Worm (Caenorhabditis elegans) whole organism, midembryonic: Measurements from ENCODE around the gene nhr-34.

ENCODE experiments used
- T22C8.4 ChIP-seq: fragments of 200-800 bp; sonication (Bioruptor generic); IDR thresholded peaks from 2 replicates; pipeline ENCODE4 v1.3.6; 2022; ENCODE audit warnings: missing genetic modification characterization, missing compliant biosample characterization
- cog-1 ChIP-seq: sonication (generic microtip); optimal IDR thresholded peaks from 2 replicates; lab custom pipeline; 2016; ENCODE audit warnings: missing genetic modification characterization, missing compliant biosample characterization
- flt-1 ChIP-seq: fragments of 200-800 bp; sonication (Bioruptor generic); IDR thresholded peaks from 2 replicates; pipeline ENCODE4 v1.3.6; 2022; ENCODE audit warnings: missing genetic modification characterization, missing compliant biosample characterization
- klf-2 ChIP-seq: fragments of 200-800 bp; sonication (Bioruptor generic); conservative IDR thresholded peaks from 2 replicates; pipeline ENCODE4 v1.3.6; 2022; ENCODE audit warnings: missing genetic modification reagents, missing genetic modification characterization, missing compliant biosample characterization
- med-1 ChIP-seq: sonication (generic microtip); optimal IDR thresholded peaks from 2 replicates; lab custom pipeline; 2017; ENCODE audit warnings: missing genetic modification characterization, mild to moderate bottlenecking, missing compliant biosample characterization, antibody characterized with exemption, missing genetic modification reagents; ENCODE audit not compliant: insufficient read depth
- ref-1 ChIP-seq: fragments of 200-800 bp; sonication (Bioruptor generic); conservative IDR thresholded peaks from 2 replicates; pipeline ENCODE4 v1.3.6; 2022; ENCODE audit warnings: missing genetic modification reagents, missing genetic modification characterization, missing compliant biosample characterization
- tab-1 ChIP-seq: fragments of 200-800 bp; sonication (Bioruptor generic); IDR thresholded peaks from 2 replicates; pipeline ENCODE4 v1.3.6; 2022; ENCODE audit warnings: missing genetic modification characterization, missing compliant biosample characterization
- ztf-23 ChIP-seq: fragments of 200-800 bp; sonication (Bioruptor generic); IDR thresholded peaks from 2 replicates; pipeline ENCODE4 v1.3.6; 2022; ENCODE audit warnings: missing genetic modification reagents, missing genetic modification characterization, missing compliant biosample characterization
- ztf-29 ChIP-seq: fragments of 200-800 bp; sonication (Bioruptor generic); IDR thresholded peaks from 2 replicates; pipeline ENCODE4 v1.3.6; 2022; ENCODE audit warnings: missing genetic modification reagents, missing genetic modification characterization, missing compliant biosample characterization

nhr-34 gene

DNA sequence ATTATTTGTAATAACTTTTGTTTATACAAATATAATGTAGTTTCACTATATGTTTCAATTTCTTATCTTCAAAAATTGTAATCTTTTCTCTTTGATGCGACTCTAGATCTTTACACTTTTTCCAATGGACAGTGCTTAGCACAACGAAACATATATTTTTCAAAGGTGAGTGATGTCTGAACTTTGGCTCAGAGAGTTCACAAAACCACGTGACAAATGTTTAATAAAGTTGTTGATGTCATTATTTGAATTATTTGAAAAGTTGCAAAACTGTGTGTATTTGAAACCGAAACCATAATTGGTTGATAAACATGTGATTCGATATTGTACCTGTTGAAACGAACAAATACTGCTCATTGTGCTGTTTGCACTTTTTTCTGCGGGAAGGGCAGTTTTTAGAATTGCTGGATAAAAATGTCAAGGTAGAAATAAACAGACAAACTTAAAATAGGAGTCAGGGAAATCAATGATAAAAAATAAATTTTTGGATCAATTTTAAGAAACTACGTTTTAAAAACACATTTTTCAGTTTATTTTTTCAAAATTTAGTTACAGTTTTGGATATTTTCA lies 7.3 kb downstream of the nhr-34 start:
- TF ChIP-seq T22C8.4 (GFP tag; lab: Robert Waterston, UW), result no peak

DNA sequence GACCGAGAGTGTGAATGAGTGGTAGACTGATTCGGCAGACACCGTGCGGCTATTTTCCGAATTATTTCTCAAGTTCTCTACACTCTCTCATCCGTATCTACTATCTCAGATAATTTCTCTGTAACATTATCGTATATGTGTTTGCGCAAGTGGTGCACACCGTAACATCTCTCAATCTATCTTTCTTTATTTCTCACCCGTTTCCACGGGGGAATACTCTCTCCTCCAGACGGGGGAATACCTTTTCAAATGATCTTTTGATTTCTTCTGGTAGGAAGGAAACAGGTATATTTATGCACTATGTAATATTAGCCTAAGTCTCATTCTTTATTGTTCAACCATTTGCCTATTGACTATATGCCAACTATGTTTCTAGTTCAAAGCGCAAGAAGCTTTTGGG lies 8.4 kb downstream of the nhr-34 start:
- TF ChIP-seq ztf-29 (GFP tag; lab: Robert Waterston, UW) (no peak), flt-1 (GFP tag; lab: Robert Waterston, UW) (no peak), ref-1 (GFP tag; lab: Robert Waterston, UW) (no peak), klf-2 (no peak), cog-1 (peak; percentile 17)

DNA sequence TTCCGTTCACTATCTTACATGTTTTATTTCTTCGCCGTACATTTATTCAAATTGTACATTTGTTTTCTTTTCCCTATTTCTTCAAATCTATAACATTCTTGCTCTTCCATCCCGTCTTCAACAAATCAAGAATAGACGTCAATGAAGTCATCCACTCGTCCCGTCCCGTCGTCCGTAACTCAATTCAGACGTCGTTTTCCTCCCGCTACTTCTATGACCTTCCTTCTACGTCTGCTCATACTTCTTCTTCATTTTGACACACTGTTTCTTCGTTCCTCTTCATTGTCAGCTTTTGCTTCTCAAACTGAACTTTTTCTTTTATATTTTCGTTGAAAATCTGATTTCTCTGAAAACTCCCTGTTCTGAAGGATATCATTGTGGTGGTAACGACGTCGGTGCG lies 15.5 kb downstream of the nhr-34 start:
- TF ChIP-seq tab-1 (no peak), cog-1 (no peak), ztf-29 (GFP tag; lab: Robert Waterston, UW) (no peak), med-1 (GFP tag; lab: Kevin White, UChicago) (no peak), klf-2 (no peak), flt-1 (GFP tag; lab: Robert Waterston, UW) (no peak), ztf-23 (no peak), T22C8.4 (GFP tag; lab: Robert Waterston, UW) (no peak), ref-1 (GFP tag; lab: Robert Waterston, UW) (no peak)

DNA sequence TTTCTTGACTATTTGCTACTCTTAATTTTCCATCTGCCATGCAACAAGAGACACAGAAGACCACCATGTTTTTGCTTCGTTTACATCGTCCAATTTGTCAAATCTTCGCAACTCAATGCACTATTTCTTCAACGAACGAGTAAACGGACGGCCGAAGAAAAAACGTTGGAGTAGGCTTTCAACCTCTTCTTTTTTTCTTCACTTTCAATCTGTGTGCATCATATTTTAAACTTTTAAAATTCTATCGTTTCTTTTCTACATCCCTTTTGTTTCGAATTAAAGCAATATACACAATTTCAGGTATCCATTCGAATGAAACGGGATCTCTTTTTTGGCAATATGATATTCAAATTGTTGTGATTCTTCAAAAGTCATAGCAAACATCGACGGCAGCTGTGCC lies 17.7 kb downstream of the nhr-34 start, which contains the start of gene acc-1:
acc-1 (plus strand) TSS at position 301 of the 400 bp plus-strand sequence.
- TF ChIP-seq ztf-23, result no peak
- no peak for TF ChIP-seq ztf-29 (GFP tag; lab: Robert Waterston, UW)
- no peak for TF ChIP-seq T22C8.4 (GFP tag; lab: Robert Waterston, UW)
- TF ChIP-seq ref-1 (GFP tag; lab: Robert Waterston, UW), result no peak

DNA sequence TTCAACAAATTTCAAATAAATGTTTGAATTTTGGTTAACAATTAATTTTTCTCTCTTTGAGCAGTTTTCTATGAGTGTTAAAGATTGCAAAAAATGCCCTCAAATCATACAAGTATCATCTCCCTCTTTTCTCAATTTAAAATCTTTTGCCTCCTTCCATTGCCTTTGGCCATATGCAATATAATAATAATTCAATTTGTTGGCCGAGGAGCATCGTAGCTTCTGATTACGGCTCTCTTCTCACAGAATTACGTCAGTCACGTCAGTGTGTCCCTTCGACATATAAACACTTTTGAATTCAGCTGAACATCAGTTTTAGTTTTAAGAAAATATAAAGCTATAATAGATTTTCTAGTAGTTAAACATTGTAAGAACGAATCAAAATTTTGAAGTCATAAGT lies 19.9 kb downstream of the nhr-34 start:
- TF ChIP-seq med-1 (GFP tag; lab: Kevin White, UChicago) (no peak), tab-1 (no peak), flt-1 (GFP tag; lab: Robert Waterston, UW) (no peak), ztf-23 (no peak), T22C8.4 (GFP tag; lab: Robert Waterston, UW) (no peak), ref-1 (GFP tag; lab: Robert Waterston, UW) (no peak), cog-1 (no peak), klf-2 (no peak), ztf-29 (GFP tag; lab: Robert Waterston, UW) (no peak)

DNA sequence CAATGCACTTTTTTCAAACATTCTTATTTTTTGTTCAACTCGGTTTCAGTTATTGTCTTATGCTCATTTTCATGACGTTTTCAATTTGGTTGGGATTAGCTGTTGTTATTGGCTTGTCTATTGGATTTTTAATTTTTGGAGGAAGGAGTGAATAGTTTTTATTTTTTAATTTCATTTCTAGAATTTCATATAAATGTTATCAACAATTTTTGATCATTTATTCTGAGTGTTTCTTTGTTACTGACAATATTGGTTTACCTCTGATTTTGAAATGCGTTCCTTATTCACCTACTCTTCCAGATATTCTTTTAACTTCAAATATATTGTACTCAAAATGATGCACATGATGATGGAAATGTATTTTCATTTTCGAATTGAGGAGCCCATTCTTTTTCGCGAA lies 21.5 kb downstream of the nhr-34 start, which contains the start of gene F58G6.7:
F58G6.7 (plus strand) TSS at position 301 of the 400 bp plus-strand sequence.
- TF ChIP-seq med-1 (GFP tag; lab: Kevin White, UChicago) (no peak), klf-2 (no peak), ztf-29 (GFP tag; lab: Robert Waterston, UW) (no peak), flt-1 (GFP tag; lab: Robert Waterston, UW) (no peak), ref-1 (GFP tag; lab: Robert Waterston, UW) (no peak), T22C8.4 (GFP tag; lab: Robert Waterston, UW) (no peak), cog-1 (no peak), tab-1 (no peak), ztf-23 (no peak)

DNA sequence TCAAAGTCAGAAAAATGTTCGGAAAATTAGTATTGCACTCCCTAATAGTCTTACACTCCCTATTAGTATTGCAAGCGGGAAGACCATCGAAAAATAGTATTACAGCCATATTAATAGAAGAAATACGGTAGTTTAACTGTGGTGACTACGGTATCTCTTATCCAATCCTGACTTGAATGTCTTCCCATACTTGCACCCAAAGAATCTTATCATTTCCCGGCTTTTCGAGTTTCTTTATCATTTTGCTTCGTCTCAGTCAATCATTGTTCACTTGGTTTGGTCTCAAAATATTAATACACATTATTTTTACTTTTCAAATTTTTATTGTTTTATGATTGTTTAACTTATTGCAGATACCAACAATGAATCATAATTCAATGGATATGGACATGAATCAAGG lies 22.3 kb downstream of the nhr-34 start, which contains the start of gene F58G6.3:
F58G6.3 (plus strand) TSS at position 352 of the 400 bp plus-strand sequence.
- no peak for TF ChIP-seq ztf-29 (GFP tag; lab: Robert Waterston, UW)
- TF ChIP-seq T22C8.4 (GFP tag; lab: Robert Waterston, UW), result no peak
- no peak for TF ChIP-seq klf-2
- TF ChIP-seq cog-1, result no peak
- TF ChIP-seq med-1 (GFP tag; lab: Kevin White, UChicago), result no peak
- no peak for TF ChIP-seq ztf-23
- no peak for TF ChIP-seq flt-1 (GFP tag; lab: Robert Waterston, UW)
- no peak for TF ChIP-seq tab-1
- TF ChIP-seq ref-1 (GFP tag; lab: Robert Waterston, UW), result no peak

DNA sequence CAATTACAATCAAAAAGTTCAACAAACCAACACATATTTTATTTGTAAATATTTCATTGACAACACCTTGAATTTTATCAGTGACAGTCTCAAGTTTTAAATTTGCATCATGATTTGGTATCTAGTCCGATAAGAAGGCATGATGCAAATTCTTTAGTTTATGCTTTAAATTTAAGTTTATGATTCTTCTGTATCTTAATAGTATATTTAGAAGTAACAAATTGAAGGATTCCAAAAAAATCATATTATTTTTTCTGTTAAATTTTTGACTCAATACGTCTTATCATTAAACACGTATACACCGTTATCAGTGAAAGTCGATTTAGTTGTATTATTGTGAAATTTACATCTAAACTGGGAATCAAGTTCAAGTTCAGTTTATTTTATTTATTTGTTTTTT lies 24.2 kb downstream of the nhr-34 start, which contains the start of gene chca-1:
chca-1 (plus strand) TSS at position 161 of the 400 bp plus-strand sequence.
- no peak for TF ChIP-seq ref-1 (GFP tag; lab: Robert Waterston, UW)
- TF ChIP-seq flt-1 (GFP tag; lab: Robert Waterston, UW), result no peak

DNA sequence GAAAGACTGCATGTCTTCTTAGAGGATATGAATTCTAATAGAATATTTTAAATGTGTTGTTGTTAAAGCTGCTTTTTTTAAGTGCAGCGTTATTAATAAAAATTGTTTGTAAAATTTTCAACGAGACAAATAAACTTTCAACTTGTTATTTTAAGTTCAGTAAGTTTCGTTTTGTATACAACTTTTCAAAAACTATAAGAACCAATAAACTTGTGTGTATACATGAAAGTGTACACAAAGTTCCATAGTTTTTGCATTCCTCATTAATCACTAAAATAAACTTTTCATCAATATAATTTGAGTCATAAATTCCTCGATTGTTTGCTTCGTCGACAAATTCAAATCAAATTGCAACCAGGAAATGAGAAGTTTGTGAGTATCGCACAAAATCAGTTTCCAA lies 26.8 kb downstream of the nhr-34 start, which contains the start of gene srm-3:
srm-3 (plus strand) TSS at position 301 of the 400 bp plus-strand sequence.
- TF ChIP-seq T22C8.4 (GFP tag; lab: Robert Waterston, UW) (no peak), ztf-29 (GFP tag; lab: Robert Waterston, UW) (no peak)

DNA sequence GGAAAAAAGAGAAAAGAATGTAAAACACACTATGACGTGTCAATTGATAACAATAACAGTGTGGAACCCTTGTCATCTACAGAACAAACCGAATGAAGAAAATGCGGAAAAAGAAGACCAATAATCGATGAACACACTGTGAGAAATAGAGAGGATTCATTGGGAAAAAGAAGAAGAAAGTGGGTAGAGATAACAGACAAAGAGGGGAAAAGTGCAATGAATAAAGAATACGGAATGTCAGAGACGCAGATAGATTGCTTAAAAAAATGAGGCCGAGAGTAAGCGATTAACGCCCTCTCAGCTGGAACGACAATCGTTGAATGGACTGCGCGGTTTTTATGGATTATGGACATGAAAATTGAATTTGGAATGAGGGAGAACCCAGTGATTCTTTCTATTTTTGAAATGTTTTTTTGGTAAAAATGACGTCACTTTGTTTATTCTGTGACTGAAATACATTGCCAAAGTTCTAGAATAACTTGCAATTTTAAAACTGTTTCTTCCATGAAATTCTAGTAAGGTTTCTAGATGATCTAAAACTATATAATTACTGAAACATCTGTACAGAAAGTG lies 27.6 kb downstream of the nhr-34 start, which contains the start of gene amph-1:
amph-1 (minus strand) TSS at position 85 of the 573 bp plus-strand sequence.
- TF ChIP-seq tab-1 (no peak), ztf-29 (GFP tag; lab: Robert Waterston, UW) (no peak), flt-1 (GFP tag; lab: Robert Waterston, UW) (no peak), klf-2 (no peak), med-1 (GFP tag; lab: Kevin White, UChicago) (no peak), cog-1 (no peak), ref-1 (GFP tag; lab: Robert Waterston, UW) (no peak), ztf-23 (no peak), T22C8.4 (GFP tag; lab: Robert Waterston, UW) (no peak)

DNA sequence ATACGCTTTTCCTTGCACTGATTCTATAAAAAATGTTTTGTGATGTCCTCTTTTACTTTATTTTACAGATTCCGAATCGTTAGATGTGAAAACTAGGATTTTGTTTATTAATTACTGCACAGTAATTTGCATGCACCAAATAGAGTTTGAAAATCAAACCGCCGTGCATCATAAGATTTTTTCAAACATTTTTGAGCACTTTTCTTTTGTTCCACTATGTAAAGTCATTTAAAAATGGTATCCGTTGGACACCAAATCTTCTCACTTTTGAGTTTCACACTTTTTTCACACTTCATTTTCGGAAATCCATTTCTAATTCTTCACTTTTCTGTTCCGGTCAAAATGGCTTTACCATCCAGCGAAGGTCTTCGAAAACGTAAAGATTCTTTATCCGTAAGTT lies 32.3 kb downstream of the nhr-34 start, which contains the start of gene degl-2:
degl-2 (plus strand) TSS at position 301 of the 400 bp plus-strand sequence.
- TF ChIP-seq cog-1 (no peak), ztf-23 (no peak), tab-1 (no peak), ztf-29 (GFP tag; lab: Robert Waterston, UW) (no peak)
